Worm (Caenorhabditis elegans): ENCODE measurements around the gene F17E5.2.

F17E5.2 gene

ce11 chrX:12367498-12367897, 26.6 kb upstream of the F17E5.2 start (continued):
- TF ChIP-seq pqm-1 (tag; optimal IDR thresholded peaks at IDR 0.05) (no peak), ceh-14 (tag; optimal IDR thresholded peaks at IDR 0.05) (no peak), C38D4.7 (GFP tag; optimal IDR thresholded peaks at IDR 0.05) (peak; percentile 20), pros-1 (tag; optimal IDR thresholded peaks at IDR 0.05) (no peak), unc-55 (GFP tag; optimal IDR thresholded peaks at IDR 0.05) (no peak), mec-3 (tag; optimal IDR thresholded peaks at IDR 0.05; ENCODE audit: borderline replicate concordance) (no peak), dve-1 (tag; optimal IDR thresholded peaks at IDR 0.05) (no peak), K02D7.2 (tag; optimal IDR thresholded peaks at IDR 0.05) (peak; percentile 26), T23F11.4 (GFP tag; optimal IDR thresholded peaks at IDR 0.05) (peak; percentile 32), pat-9 (tag; optimal IDR thresholded peaks at IDR 0.05) (peak; percentile 66), fax-1 (tag; optimal IDR thresholded peaks at IDR 0.05) (peak; percentile 1), tbx-2 (tag; optimal IDR thresholded peaks at IDR 0.05) (peak; percentile 44), rnt-1 (tag; optimal IDR thresholded peaks at IDR 0.05) (peak; percentile 53), gmeb-2 (tag; optimal IDR thresholded peaks at IDR 0.05) (peak; percentile 46), ceh-6 (GFP tag; optimal IDR thresholded peaks at IDR 0.05) (peak; percentile 71)

ce11 chrX:12371321-12371720, 22.7 kb upstream of the F17E5.2 start, which contains the start of gene rif-1.2:
rif-1.2 (minus strand) TSS chrX:12371421.
- TF ChIP-seq unc-55 (GFP tag; optimal IDR thresholded peaks at IDR 0.05) (no peak), pha-4 (tag; optimal IDR thresholded peaks at IDR 0.05) (no peak)

ce11 chrX:12375783-12376182, 18.3 kb upstream of the F17E5.2 start:
- TF ChIP-seq ahr-1 (tag; optimal IDR thresholded peaks at IDR 0.05): no peak
- TF ChIP-seq ets-4 (tag; optimal IDR thresholded peaks at IDR 0.05): no peak
- no peak for TF ChIP-seq ceh-18 (tag; optimal IDR thresholded peaks at IDR 0.05)
- TF ChIP-seq T23F11.4 (GFP tag; optimal IDR thresholded peaks at IDR 0.05): no peak
- TF ChIP-seq ceh-14 (tag; optimal IDR thresholded peaks at IDR 0.05): no peak
- no peak for TF ChIP-seq fax-1 (tag; optimal IDR thresholded peaks at IDR 0.05)
- TF ChIP-seq sox-2 (GFP tag; IDR thresholded peaks at IDR 0.05): no peak
- TF ChIP-seq unc-3 (GFP tag; conservative IDR thresholded peaks at IDR 0.05): no peak
- TF ChIP-seq unc-3 (tag; optimal IDR thresholded peaks at IDR 0.05): no peak
- no peak for TF ChIP-seq pag-3 (tag; optimal IDR thresholded peaks at IDR 0.05; ENCODE audit: borderline replicate concordance)
- no peak for TF ChIP-seq unc-42 (tag; optimal IDR thresholded peaks at IDR 0.05)

ce11 chrX:12378293-12378692, 15.8 kb upstream of the F17E5.2 start, which contains the start of gene glb-13:
glb-13 (minus strand) TSS chrX:12378393.
- TF ChIP-seq dve-1 (tag; optimal IDR thresholded peaks at IDR 0.05) (no peak), madf-2 (tag; optimal IDR thresholded peaks at IDR 0.05) (no peak)

ce11 chrX:12391380-12391779, 2.7 kb upstream of the F17E5.2 start, which contains the start of gene nekl-3:
nekl-3 (minus strand) TSS chrX:12391480.
- TF ChIP-seq C38D4.7 (GFP tag; optimal IDR thresholded peaks at IDR 0.05) (no peak), sdc-2 (tag; optimal IDR thresholded peaks at IDR 0.05) (no peak), ztf-16 (tag; optimal IDR thresholded peaks at IDR 0.05) (no peak), ama-1 (optimal IDR thresholded peaks at IDR 0.05) (no peak)

- TF ChIP-seq unc-3 (GFP tag; conservative IDR thresholded peaks at IDR 0.05) (0 out of 2 replicates have a peak, but pooled peaks have one; percentile 29), unc-3 (tag; optimal IDR thresholded peaks at IDR 0.05) (peak; percentile 35), K02D7.2 (tag; optimal IDR thresholded peaks at IDR 0.05) (no peak)
These were observed 10.7 kb downstream of the F17E5.2 start for ce11 chrX:12404729-12405128.

- peak; percentile 3 for TF ChIP-seq ceh-18 (tag; optimal IDR thresholded peaks at IDR 0.05)
- TF ChIP-seq eyg-1 (tag; optimal IDR thresholded peaks at IDR 0.05): no peak
- TF ChIP-seq gmeb-2 (tag; optimal IDR thresholded peaks at IDR 0.05): no peak
- no peak for TF ChIP-seq dmd-4 (tag; optimal IDR thresholded peaks at IDR 0.05; ENCODE audit: borderline replicate concordance)
- TF ChIP-seq pha-2 (tag; optimal IDR thresholded peaks at IDR 0.05): no peak
- TF ChIP-seq rnt-1 (tag; optimal IDR thresholded peaks at IDR 0.05): peak; percentile 8
- no peak for TF ChIP-seq ceh-45 (GFP tag; IDR thresholded peaks at IDR 0.05)
- TF ChIP-seq ceh-6 (GFP tag; optimal IDR thresholded peaks at IDR 0.05): no peak
- no peak for TF ChIP-seq ama-1 (optimal IDR thresholded peaks at IDR 0.05)
- no peak for TF ChIP-seq C38D4.7 (GFP tag; optimal IDR thresholded peaks at IDR 0.05)
- TF ChIP-seq pat-9 (tag; optimal IDR thresholded peaks at IDR 0.05): no peak
These were observed 12.0 kb downstream of the F17E5.2 start for ce11 chrX:12406037-12406436.
